Worm (Caenorhabditis elegans): ENCODE measurements around the gene F55D10.4.

- no peak for TF ChIP-seq pes-1 (GFP tag; IDR thresholded peaks at IDR 0.05)
- TF ChIP-seq tra-4 (tag; optimal IDR thresholded peaks at IDR 0.05) = no peak
- TF ChIP-seq ama-1 (optimal IDR thresholded peaks at IDR 0.05) = no peak
- no peak for TF ChIP-seq flt-1 (GFP tag; IDR thresholded peaks at IDR 0.05)
- TF ChIP-seq tbx-37 (GFP tag; conservative IDR thresholded peaks at IDR 0.05) = no peak
- no peak for TF ChIP-seq scrt-1 (GFP tag; IDR thresholded peaks at IDR 0.05)
- no peak for TF ChIP-seq B0310.2 (tag; optimal IDR thresholded peaks at IDR 0.05)
- no peak for TF ChIP-seq sea-1 (GFP tag; conservative IDR thresholded peaks at IDR 0.05)
- no peak for TF ChIP-seq hmg-4 (GFP tag; optimal IDR thresholded peaks at IDR 0.05)
- TF ChIP-seq tbx-11 (GFP tag; IDR thresholded peaks at IDR 0.05) = no peak
- no peak for TF ChIP-seq F13C5.2 (tag; optimal IDR thresholded peaks at IDR 0.05)
- no peak for TF ChIP-seq ceh-13 (GFP tag; optimal IDR thresholded peaks at IDR 0.05)
- no peak for TF ChIP-seq hmbx-1 (tag; optimal IDR thresholded peaks at IDR 0.05)
Measured at ce11 chrX:4694611-4695370, 25.7 kb downstream of the F55D10.4 start.
